Fruit fly (Drosophila melanogaster) whole organism, adult: Measurements from ENCODE around the gene CG4666.

Experiments used
- CG11617 ChIP-seq: fragments of 200-800 bp; sonication (Bioruptor generic); optimal IDR thresholded peaks from 2 replicates; lab custom pipeline; 2017; ENCODE audit warnings: mild to moderate bottlenecking, missing biosample characterization, missing genetic modification reagents, missing genetic modification characterization
- CG12768 ChIP-seq: fragments of 200-800 bp; sonication (Bioruptor generic); optimal IDR thresholded peaks from 2 replicates; lab custom pipeline; 2017; ENCODE audit warnings: missing biosample characterization, missing genetic modification characterization, mild to moderate bottlenecking, moderate library complexity, missing genetic modification reagents
- CG14711 ChIP-seq: fragments of 200-800 bp; sonication (Bioruptor generic); optimal IDR thresholded peaks from 2 replicates; lab custom pipeline; 2018; ENCODE audit warnings: missing biosample characterization, mild to moderate bottlenecking, missing genetic modification characterization, moderate library complexity
- CG1620 ChIP-seq: fragments of 200-800 bp; sonication (Bioruptor generic); optimal IDR thresholded peaks from 2 replicates; lab custom pipeline; 2016; ENCODE audit warnings: missing biosample characterization, missing genetic modification characterization
- CG33017 ChIP-seq: fragments of 200-800 bp; sonication (Bioruptor generic); optimal IDR thresholded peaks from 2 replicates; lab custom pipeline; 2018; ENCODE audit warnings: missing biosample characterization, mild to moderate bottlenecking, missing genetic modification characterization, moderate library complexity
- CG5204 ChIP-seq: fragments of 200-800 bp; sonication (Bioruptor generic); optimal IDR thresholded peaks from 2 replicates; lab custom pipeline; 2016; ENCODE audit warnings: missing biosample characterization, missing genetic modification characterization
- CG7045 ChIP-seq: fragments of 200-800 bp; sonication (Bioruptor generic); optimal IDR thresholded peaks from 2 replicates; lab custom pipeline; 2017; ENCODE audit warnings: missing biosample characterization, mild to moderate bottlenecking, missing genetic modification characterization
- CG7101 ChIP-seq: fragments of 200-800 bp; sonication (Bioruptor generic); optimal IDR thresholded peaks from 2 replicates; lab custom pipeline; 2018; ENCODE audit warnings: missing biosample characterization, mild to moderate bottlenecking, missing genetic modification characterization, moderate library complexity
- Clk ChIP-seq: fragments of 200-800 bp; sonication (Bioruptor generic); optimal IDR thresholded peaks from 2 replicates; lab custom pipeline; 2017; ENCODE audit warnings: missing biosample characterization, missing genetic modification characterization
- Crg-1 ChIP-seq: fragments of 200-800 bp; sonication (Bioruptor generic); optimal IDR thresholded peaks from 2 replicates; lab custom pipeline; 2016; ENCODE audit warnings: missing biosample characterization, missing genetic modification characterization
- Hr96 ChIP-seq: fragments of 200-800 bp; sonication (Bioruptor generic); optimal IDR thresholded peaks from 2 replicates; lab custom pipeline; 2016; ENCODE audit warnings: missing biosample characterization, missing genetic modification characterization
- Mnt ChIP-seq: fragments of 200-800 bp; sonication (Bioruptor generic); optimal IDR thresholded peaks from 2 replicates; lab custom pipeline; 2016; ENCODE audit warnings: missing biosample characterization, mild to moderate bottlenecking, missing genetic modification characterization
- bab1 ChIP-seq: fragments of 200-800 bp; sonication (Bioruptor generic); optimal IDR thresholded peaks from 3 replicates; lab custom pipeline; 2019; ENCODE audit warnings: missing biosample characterization, mild to moderate bottlenecking, missing genetic modification characterization, moderate library complexity
- cic ChIP-seq: fragments of 200-800 bp; sonication (Bioruptor generic); optimal IDR thresholded peaks from 2 replicates; lab custom pipeline; 2017; ENCODE audit warnings: missing biosample characterization, mild to moderate bottlenecking, missing genetic modification characterization, moderate library complexity
- cnc ChIP-seq, 2 experiments: fragments of >200 bp; optimal IDR thresholded peaks; 2 replicates each; lab custom pipeline; 2017
- kay ChIP-seq: fragments of 200-800 bp; sonication (Bioruptor generic); peaks from one replicate; lab custom pipeline; 2016; ENCODE audit warnings: missing biosample characterization, missing genetic modification characterization, borderline replicate concordance
- ovo ChIP-seq: fragments of 200-800 bp; sonication (Bioruptor generic); optimal IDR thresholded peaks from 2 replicates; lab custom pipeline; 2016; ENCODE audit warnings: missing biosample characterization, missing genetic modification characterization
- pad ChIP-seq: fragments of 200-800 bp; sonication (Bioruptor generic); optimal IDR thresholded peaks from 3 replicates; lab custom pipeline; 2017; ENCODE audit warnings: missing biosample characterization, missing genetic modification characterization, mild to moderate bottlenecking, moderate library complexity, missing genetic modification reagents
- tj ChIP-seq: fragments of 200-800 bp; sonication (Bioruptor generic); optimal IDR thresholded peaks from 3 replicates; lab custom pipeline; 2017; ENCODE audit warnings: missing biosample characterization, mild to moderate bottlenecking, missing genetic modification characterization, moderate library complexity
- toe ChIP-seq: fragments of 200-800 bp; sonication (Bioruptor generic); optimal IDR thresholded peaks from 2 replicates; lab custom pipeline; 2016; ENCODE audit warnings: missing biosample characterization, missing genetic modification characterization

CG4666 gene

dm6 chrX:6039431-6040016, 38.1 kb downstream of the CG4666 start, which contains the start of gene CG5937:
Gene CG5937 (plus strand): TSS chrX:6040005.
- TF ChIP-seq pad (GFP tag; lab: Kevin White, UChicago) (peak; percentile 7), CG11617 (GFP tag; lab: Kevin White, UChicago) (peak; percentile 13), CG7045 (GFP tag; lab: Kevin White, UChicago) (peak; percentile 20), CG14711 (tag; lab: Kevin White, UChicago) (no peak)

- TF ChIP-seq cic (GFP tag; lab: Kevin White, UChicago) (no peak), tj (GFP tag; lab: Kevin White, UChicago) (peak; percentile 3), pad (GFP tag; lab: Kevin White, UChicago) (peak; percentile 40), Crg-1 (GFP tag; lab: Kevin White, UChicago) (peak; percentile 48), CG1620 (GFP tag; lab: Kevin White, UChicago) (peak; percentile 53), CG33017 (tag; lab: Kevin White, UChicago) (no peak), CG11617 (GFP tag; lab: Kevin White, UChicago) (peak; percentile 27), cnc (optimal IDR thresholded peaks at IDR 0.05; lab: Kevin White, UChicago) (no peak), Clk (no peak), Mnt (peak; percentile 53), CG5204 (GFP tag; lab: Kevin White, UChicago) (peak; percentile 28), toe (peak; percentile 58), ovo (GFP tag; lab: Kevin White, UChicago) (peak; percentile 30), kay (GFP tag; lab: Kevin White, UChicago) (peak; percentile 7), CG14711 (tag; lab: Kevin White, UChicago) (no peak), CG7101 (tag; lab: Kevin White, UChicago) (peak; percentile 55), CG7045 (GFP tag; lab: Kevin White, UChicago) (no peak), Hr96 (peak; percentile 59), CG12768 (GFP tag; lab: Kevin White, UChicago) (peak; percentile 16), bab1 (GFP tag; lab: Kevin White, UChicago) (peak; percentile 26)
These were observed 40.2 kb downstream of the CG4666 start, which contains the start of the genes rux and MCTS1 for dm6 chrX:6037180-6037946. Gene rux (minus strand): TSS chrX:6037800. Gene MCTS1 (plus strand): TSS chrX:6037892.

dm6 chrX:6035359-6035758, 42.2 kb downstream of the CG4666 start:
- TF ChIP-seq cic (GFP tag; lab: Kevin White, UChicago): no peak
- no peak for TF ChIP-seq Crg-1 (GFP tag; lab: Kevin White, UChicago)
- TF ChIP-seq bab1 (GFP tag; lab: Kevin White, UChicago): no peak
- no peak for TF ChIP-seq kay (GFP tag; lab: Kevin White, UChicago)
- TF ChIP-seq CG5204 (GFP tag; lab: Kevin White, UChicago): no peak
- TF ChIP-seq CG7101 (tag; lab: Kevin White, UChicago): no peak
- TF ChIP-seq CG11617 (GFP tag; lab: Kevin White, UChicago): no peak
- TF ChIP-seq cnc (optimal IDR thresholded peaks at IDR 0.05; lab: Kevin White, UChicago): no peak
- no peak for TF ChIP-seq CG1620 (GFP tag; lab: Kevin White, UChicago)
- TF ChIP-seq tj (GFP tag; lab: Kevin White, UChicago): no peak
- TF ChIP-seq CG33017 (tag; lab: Kevin White, UChicago): no peak

dm6 chrX:6034741-6035140, 42.8 kb downstream of the CG4666 start:
- TF ChIP-seq CG7101 (tag; lab: Kevin White, UChicago) (no peak), ovo (GFP tag; lab: Kevin White, UChicago) (no peak), CG14711 (tag; lab: Kevin White, UChicago) (no peak), cnc (optimal IDR thresholded peaks at IDR 0.05; lab: Kevin White, UChicago) (no peak), Crg-1 (GFP tag; lab: Kevin White, UChicago) (no peak), cic (GFP tag; lab: Kevin White, UChicago) (no peak), CG11617 (GFP tag; lab: Kevin White, UChicago) (no peak), Clk (no peak), kay (GFP tag; lab: Kevin White, UChicago) (no peak), tj (GFP tag; lab: Kevin White, UChicago) (no peak), pad (GFP tag; lab: Kevin White, UChicago) (no peak), CG7045 (GFP tag; lab: Kevin White, UChicago) (no peak), Mnt (no peak), toe (no peak), CG5204 (GFP tag; lab: Kevin White, UChicago) (no peak), CG33017 (tag; lab: Kevin White, UChicago) (no peak), bab1 (GFP tag; lab: Kevin White, UChicago) (no peak), CG1620 (GFP tag; lab: Kevin White, UChicago) (no peak), CG12768 (GFP tag; lab: Kevin White, UChicago) (no peak)

dm6 chrX:6032826-6033225, 44.8 kb downstream of the CG4666 start:
- TF ChIP-seq CG7101 (tag; lab: Kevin White, UChicago) (no peak), tj (GFP tag; lab: Kevin White, UChicago) (no peak), kay (GFP tag; lab: Kevin White, UChicago) (no peak), Mnt (no peak), pad (GFP tag; lab: Kevin White, UChicago) (no peak), CG5204 (GFP tag; lab: Kevin White, UChicago) (no peak), toe (no peak), CG14711 (tag; lab: Kevin White, UChicago) (no peak), cic (GFP tag; lab: Kevin White, UChicago) (no peak), CG33017 (tag; lab: Kevin White, UChicago) (no peak)
